Worm (Caenorhabditis elegans): ENCODE measurements around the gene srh-241.

DNA sequence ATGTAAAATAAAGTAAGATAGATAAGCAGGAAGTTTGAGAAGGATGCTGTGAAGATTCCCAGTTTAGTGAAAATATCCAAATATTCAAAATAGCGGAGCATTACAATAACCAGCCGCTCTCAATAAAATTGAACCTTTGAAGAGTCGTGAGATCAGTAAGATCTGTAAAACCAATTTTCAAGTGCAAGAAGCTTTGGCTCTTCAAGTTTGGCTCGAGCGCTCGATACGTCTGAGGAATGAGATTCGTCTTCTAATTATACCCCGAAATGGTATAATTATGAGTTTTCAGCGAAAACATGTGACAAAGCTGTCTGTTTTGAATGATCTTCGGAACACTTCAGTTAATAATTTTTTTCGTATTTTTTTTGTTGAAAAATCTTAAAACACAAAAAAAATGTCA is 30.5 kb upstream of the srh-241 start, which contains the start of gene str-46:
- TF ChIP-seq ztf-11 (tag; optimal IDR thresholded peaks at IDR 0.05) = no peak
- no peak for TF ChIP-seq vab-15 (tag; optimal IDR thresholded peaks at IDR 0.05)
- no peak for TF ChIP-seq elt-3 (tag; optimal IDR thresholded peaks at IDR 0.05)
- no peak for TF ChIP-seq lin-39 (tag; optimal IDR thresholded peaks at IDR 0.05)
- TF ChIP-seq fos-1 (tag; optimal IDR thresholded peaks at IDR 0.05) = no peak
- no peak for TF ChIP-seq nhr-77 (tag; optimal IDR thresholded peaks at IDR 0.05)
- no peak for TF ChIP-seq ceh-63 (GFP tag; optimal IDR thresholded peaks at IDR 0.05)
- TF ChIP-seq rnt-1 (tag; optimal IDR thresholded peaks at IDR 0.05) = no peak
- TF ChIP-seq skn-1 (tag; optimal IDR thresholded peaks at IDR 0.05) = no peak
- TF ChIP-seq nhr-76 (tag; optimal IDR thresholded peaks at IDR 0.05) = no peak
- no peak for TF ChIP-seq snpc-4 (tag; optimal IDR thresholded peaks at IDR 0.05)
- TF ChIP-seq ces-1 (GFP tag; optimal IDR thresholded peaks at IDR 0.05) = no peak

Measured in whole organism, L1 larva.